Fruit fly (Drosophila melanogaster) whole organism, embryonic: ENCODE data around the gene CG5447.

Source experiments
- Bdp1 ChIP-seq: fragments of 200-800 bp; sonication (Bioruptor generic); optimal IDR thresholded peaks from 3 replicates; lab custom pipeline; 2016; ENCODE audit warnings: missing biosample characterization, missing genetic modification characterization
- CG11504 ChIP-seq: fragments of 200-800 bp; sonication (Bioruptor generic); optimal IDR thresholded peaks from 3 replicates; lab custom pipeline; 2019; ENCODE audit warnings: missing biosample characterization, mild to moderate bottlenecking, missing genetic modification characterization, moderate library complexity
- CG11723 ChIP-seq: fragments of 200-800 bp; sonication (Bioruptor generic); optimal IDR thresholded peaks from 2 replicates; lab custom pipeline; 2017; ENCODE audit warnings: missing biosample characterization, mild to moderate bottlenecking, missing genetic modification characterization
- CG1602 ChIP-seq: fragments of 200-800 bp; sonication (Bioruptor generic); optimal IDR thresholded peaks from 3 replicates; lab custom pipeline; 2016; ENCODE audit warnings: missing biosample characterization, missing genetic modification characterization
- CG16779 ChIP-seq: fragments of 200-800 bp; sonication (Bioruptor generic); IDR thresholded peaks from 2 replicates; pipeline ENCODE4 v1.3.6; 2022; ENCODE audit warnings: missing biosample characterization, missing genetic modification characterization
- CG2120 ChIP-seq: fragments of 200-800 bp; sonication (Bioruptor generic); optimal IDR thresholded peaks from 3 replicates; lab custom pipeline; 2016; ENCODE audit warnings: missing biosample characterization, missing genetic modification characterization
- CG2889 ChIP-seq: fragments of 200-800 bp; sonication (Bioruptor generic); IDR thresholded peaks from 3 replicates; pipeline ENCODE4 v1.3.6; 2022; ENCODE audit warnings: missing biosample characterization, missing genetic modification characterization
- CG30403 ChIP-seq: fragments of 200-800 bp; sonication (Bioruptor generic); optimal IDR thresholded peaks from 3 replicates; lab custom pipeline; 2016; ENCODE audit warnings: missing biosample characterization, missing genetic modification characterization
- CG3163 ChIP-seq: fragments of 200-800 bp; sonication (Bioruptor generic); optimal IDR thresholded peaks from 3 replicates; lab custom pipeline; 2016; ENCODE audit warnings: missing biosample characterization, missing genetic modification characterization
- CG3847 ChIP-seq: fragments of 200-800 bp; sonication (Bioruptor generic); IDR thresholded peaks from 2 replicates; pipeline ENCODE4 v1.3.6; 2022; ENCODE audit warnings: missing biosample characterization, missing genetic modification characterization
- CG4328 ChIP-seq: fragments of 200-800 bp; sonication (Bioruptor generic); optimal IDR thresholded peaks from 3 replicates; lab custom pipeline; 2017; ENCODE audit warnings: missing biosample characterization, missing genetic modification reagents, missing genetic modification characterization
- CG4820 ChIP-seq: fragments of 200-800 bp; sonication (Bioruptor generic); optimal IDR thresholded peaks from 3 replicates; lab custom pipeline; 2016; ENCODE audit warnings: missing biosample characterization, missing genetic modification characterization
- CG7839 ChIP-seq: fragments of 200-800 bp; sonication (Bioruptor generic); optimal IDR thresholded peaks from 3 replicates; lab custom pipeline; 2018; ENCODE audit warnings: missing biosample characterization, mild to moderate bottlenecking, missing genetic modification characterization, moderate library complexity
- CG8089 ChIP-seq: fragments of 200-800 bp; sonication (Bioruptor generic); optimal IDR thresholded peaks from 3 replicates; lab custom pipeline; 2016; ENCODE audit warnings: missing biosample characterization, missing genetic modification characterization
- CG8765 ChIP-seq: fragments of 200-800 bp; sonication (Bioruptor generic); IDR thresholded peaks from 2 replicates; pipeline ENCODE4 v1.3.6; 2022; ENCODE audit warnings: missing biosample characterization, missing genetic modification characterization
- E2f1 ChIP-seq: fragments of 200-800 bp; sonication (Bioruptor generic); IDR thresholded peaks from 2 replicates; pipeline ENCODE4 v1.3.6; 2022; ENCODE audit warnings: missing biosample characterization, missing genetic modification characterization
- Eip74EF ChIP-seq, 2 experiments: fragments of 200-800 bp in 1 of 2; fragments of >200 bp in 1 of 2; sonication (Bioruptor generic) in 1 of 2; optimal IDR thresholded peaks; 2 replicates each; lab custom pipeline; 2017 to 2019; ENCODE audit warnings: missing biosample characterization in 2 of 2, missing genetic modification characterization in 2 of 2, mild to moderate bottlenecking in 1 of 2, moderate library complexity in 1 of 2
- Fer1 ChIP-seq: fragments of 200-800 bp; sonication (Bioruptor generic); optimal IDR thresholded peaks from 2 replicates; lab custom pipeline; 2017; ENCODE audit warnings: missing biosample characterization, mild to moderate bottlenecking, missing genetic modification characterization
- HLH54F ChIP-seq: fragments of 200-800 bp; sonication (Bioruptor generic); optimal IDR thresholded peaks from 3 replicates; lab custom pipeline; 2016; ENCODE audit warnings: missing biosample characterization, missing genetic modification characterization
- NfI ChIP-seq: fragments of 200-800 bp; sonication (Bioruptor generic); optimal IDR thresholded peaks from 3 replicates; lab custom pipeline; 2018; ENCODE audit warnings: missing biosample characterization, mild to moderate bottlenecking, missing genetic modification characterization, moderate library complexity
- Trl ChIP-seq, 3 experiments: fragments of >200 bp in 2 of 3; fragments of 200-800 bp in 1 of 3; sonication (Bioruptor generic) in 1 of 3; optimal IDR thresholded peaks; 2 replicates in 1 of 3; 3 replicates in 2 of 3; lab custom pipeline; 2016 to 2017; ENCODE audit warnings: missing biosample characterization in 1 of 3, missing genetic modification characterization in 1 of 3
- Xrp1 ChIP-seq: fragments of 200-800 bp; sonication (Bioruptor generic); IDR thresholded peaks from 2 replicates; pipeline ENCODE4 v1.3.6; 2022; ENCODE audit warnings: missing biosample characterization, missing genetic modification characterization
- cg ChIP-seq: fragments of 200-800 bp; sonication (Bioruptor generic); optimal IDR thresholded peaks from 3 replicates; lab custom pipeline; 2019; ENCODE audit warnings: missing biosample characterization, mild to moderate bottlenecking, missing genetic modification characterization, moderate library complexity
- chinmo ChIP-seq: fragments of 200-800 bp; sonication (Bioruptor generic); IDR thresholded peaks from 4 replicates; pipeline ENCODE4 v1.3.6; 2022; ENCODE audit warnings: missing biosample characterization, missing genetic modification characterization; ENCODE audit not compliant: partially characterized antibody
- cwo ChIP-seq: fragments of 200-800 bp; sonication (Bioruptor generic); optimal IDR thresholded peaks from 3 replicates; lab custom pipeline; 2017; ENCODE audit warnings: missing biosample characterization, missing genetic modification characterization, mild to moderate bottlenecking, moderate library complexity, missing genetic modification reagents
- da ChIP-seq: fragments of 200-800 bp; sonication (Bioruptor generic); optimal IDR thresholded peaks from 2 replicates; lab custom pipeline; 2016; ENCODE audit warnings: missing biosample characterization, missing genetic modification characterization
- dm ChIP-seq: fragments of 200-800 bp; sonication (Bioruptor generic); optimal IDR thresholded peaks from 3 replicates; lab custom pipeline; 2016; ENCODE audit warnings: missing biosample characterization, missing genetic modification characterization
- dpn ChIP-seq, 2 experiments: fragments of 200-800 bp; sonication (Bioruptor generic); optimal IDR thresholded peaks; 3 replicates each; lab custom pipeline; 2016; ENCODE audit warnings: missing biosample characterization in 2 of 2, missing genetic modification characterization in 2 of 2
- eve ChIP-seq, 2 experiments: fragments of >200 bp; optimal IDR thresholded peaks; 2 replicates each; lab custom pipeline; 2017; ENCODE audit warnings: missing biosample characterization in 2 of 2, missing genetic modification characterization in 2 of 2
- gcm ChIP-seq: fragments of 200-800 bp; sonication (Bioruptor generic); optimal IDR thresholded peaks from 2 replicates; lab custom pipeline; 2019; ENCODE audit warnings: missing biosample characterization, mild to moderate bottlenecking, missing genetic modification characterization, moderate library complexity
- gfzf ChIP-seq: fragments of 200-800 bp; sonication (Bioruptor generic); optimal IDR thresholded peaks from 2 replicates; lab custom pipeline; 2016; ENCODE audit warnings: missing biosample characterization, mild to moderate bottlenecking, missing genetic modification characterization, moderate library complexity
- hkb ChIP-seq, 2 experiments: fragments of 200-800 bp in 1 of 2; fragments of >200 bp in 1 of 2; sonication (Bioruptor generic) in 1 of 2; IDR thresholded peaks in 1 of 2; optimal IDR thresholded peaks in 1 of 2; 2 replicates each; pipeline versions ENCODE4 v1.3.6 to Lab custom; 2017 to 2022; ENCODE audit warnings: missing biosample characterization in 1 of 2, missing genetic modification characterization in 1 of 2
- inv ChIP-seq: fragments of 200-800 bp; sonication (Bioruptor generic); IDR thresholded peaks from 2 replicates; pipeline ENCODE4 v1.3.6; 2022; ENCODE audit warnings: missing biosample characterization, missing genetic modification characterization; ENCODE audit not compliant: partially characterized antibody
- jumu ChIP-seq: fragments of 200-800 bp; sonication (Bioruptor generic); optimal IDR thresholded peaks from 3 replicates; lab custom pipeline; 2016; ENCODE audit warnings: missing biosample characterization, missing genetic modification characterization
- klu ChIP-seq: fragments of 200-800 bp; sonication (Bioruptor generic); IDR thresholded peaks from 2 replicates; pipeline ENCODE4 v1.3.6; 2022; ENCODE audit warnings: missing biosample characterization, missing genetic modification characterization
- nerfin-2 ChIP-seq: fragments of 200-800 bp; sonication (Bioruptor generic); IDR thresholded peaks from 2 replicates; pipeline ENCODE4 v1.3.6; 2022; ENCODE audit warnings: missing biosample characterization, missing genetic modification characterization; ENCODE audit not compliant: partially characterized antibody
- nmo ChIP-seq: fragments of 200-800 bp; sonication (Bioruptor generic); optimal IDR thresholded peaks from 2 replicates; lab custom pipeline; 2018; ENCODE audit warnings: missing biosample characterization, mild to moderate bottlenecking, missing genetic modification characterization, moderate library complexity
- oc ChIP-seq: fragments of 200-800 bp; sonication (Bioruptor generic); optimal IDR thresholded peaks from 2 replicates; lab custom pipeline; 2018; ENCODE audit warnings: missing biosample characterization, mild to moderate bottlenecking, missing genetic modification characterization, moderate library complexity
- onecut ChIP-seq: fragments of 200-800 bp; sonication (Bioruptor generic); IDR thresholded peaks from 2 replicates; pipeline ENCODE4 v1.3.6; 2022; ENCODE audit warnings: missing biosample characterization, missing genetic modification characterization
- sens-2 ChIP-seq: fragments of 200-800 bp; sonication (Bioruptor generic); IDR thresholded peaks from 2 replicates; pipeline ENCODE4 v1.3.6; 2022; ENCODE audit warnings: missing biosample characterization, missing genetic modification characterization
- shn ChIP-seq: fragments of 200-800 bp; sonication (Bioruptor generic); optimal IDR thresholded peaks from 3 replicates; lab custom pipeline; 2016; ENCODE audit warnings: missing biosample characterization, missing genetic modification characterization
- sug ChIP-seq: fragments of 200-800 bp; optimal IDR thresholded peaks from 2 replicates; lab custom pipeline; 2019; ENCODE audit warnings: missing biosample characterization, mild to moderate bottlenecking, missing genetic modification characterization, moderate library complexity
- tll ChIP-seq, 2 experiments: fragments of 200-800 bp in 1 of 2; fragments of >200 bp in 1 of 2; sonication (Bioruptor generic) in 1 of 2; optimal IDR thresholded peaks; 2 replicates each; lab custom pipeline; 2017 to 2019; ENCODE audit warnings: missing biosample characterization in 2 of 2, missing genetic modification characterization in 2 of 2, mild to moderate bottlenecking in 1 of 2, moderate library complexity in 1 of 2
- tx ChIP-seq: fragments of 200-800 bp; sonication (Bioruptor generic); optimal IDR thresholded peaks from 2 replicates; lab custom pipeline; 2016; ENCODE audit warnings: missing biosample characterization, missing genetic modification characterization
- unc-4 ChIP-seq: fragments of 200-800 bp; sonication (Bioruptor generic); IDR thresholded peaks from 2 replicates; pipeline ENCODE4 v1.3.6; 2022; ENCODE audit warnings: missing biosample characterization, missing genetic modification characterization; ENCODE audit not compliant: partially characterized antibody
- unpg ChIP-seq: fragments of 200-800 bp; sonication (Bioruptor generic); optimal IDR thresholded peaks from 3 replicates; lab custom pipeline; 2018; ENCODE audit warnings: missing biosample characterization, mild to moderate bottlenecking, missing genetic modification characterization, moderate library complexity
- usp ChIP-seq: fragments of >200 bp; optimal IDR thresholded peaks from 2 replicates; lab custom pipeline; 2017; ENCODE audit warnings: missing biosample characterization, missing genetic modification characterization
- wdn ChIP-seq: fragments of 200-800 bp; sonication (Bioruptor generic); IDR thresholded peaks from 2 replicates; pipeline ENCODE4 v1.3.6; 2022; ENCODE audit warnings: missing biosample characterization, missing genetic modification characterization

CG5447 gene

dm6 chr3R:26462173-26462959, 10.0 kb downstream of the CG5447 start (continued):
- no peak for TF ChIP-seq da
- TF ChIP-seq sens-2 (GFP tag; lab: Robert Waterston, UW) = no peak
- peak in 1 of 2 experiments; percentile 4 for TF ChIP-seq Eip74EF (GFP tag; optimal IDR thresholded peaks at IDR 0.05; lab: Kevin White, UChicago)
- TF ChIP-seq nerfin-2 (GFP tag; lab: Robert Waterston, UW) = no peak
- no peak for TF ChIP-seq NfI
- TF ChIP-seq eve (GFP tag; optimal IDR thresholded peaks at IDR 0.05; lab: Kevin White, UChicago) = no peak
- no peak for TF ChIP-seq usp (GFP tag; lab: Kevin White, UChicago)
- TF ChIP-seq wdn (GFP tag; lab: Robert Waterston, UW) = no peak
- TF ChIP-seq CG8089 (GFP tag; lab: Kevin White, UChicago) = no peak
- TF ChIP-seq Bdp1 (GFP tag; lab: Kevin White, UChicago) = no peak
- TF ChIP-seq E2f1 (GFP tag; lab: Robert Waterston, UW) = peak; percentile 36
- peak; percentile 45 for TF ChIP-seq Fer1 (GFP tag; lab: Kevin White, UChicago)
- peak; percentile 17 for TF ChIP-seq CG2120 (GFP tag; lab: Kevin White, UChicago)
- TF ChIP-seq gfzf (GFP tag; lab: Kevin White, UChicago) = no peak
- no peak for TF ChIP-seq CG3847 (GFP tag; lab: Robert Waterston, UW)
- TF ChIP-seq tx (GFP tag; lab: Kevin White, UChicago) = peak; percentile 13
- no peak for TF ChIP-seq gcm
- TF ChIP-seq CG2889 = no peak
- peak; percentile 81 for TF ChIP-seq klu (GFP tag; lab: Robert Waterston, UW)
- 0 out of 2 replicates have a peak, but pooled peaks have one; percentile 10 for TF ChIP-seq unc-4 (GFP tag; lab: Robert Waterston, UW)
- 0 out of 2 replicates have a peak, but pooled peaks have one; percentile 48 for TF ChIP-seq CG16779
- TF ChIP-seq onecut (GFP tag; lab: Robert Waterston, UW) = no peak
- no peak for TF ChIP-seq jumu
- no peak for TF ChIP-seq dm (GFP tag; lab: Kevin White, UChicago)
- peak; percentile 75 for TF ChIP-seq cwo
- no peak for TF ChIP-seq CG3163
- no peak for TF ChIP-seq inv (GFP tag; lab: Robert Waterston, UW)
- no peak for TF ChIP-seq hkb (optimal IDR thresholded peaks at IDR 0.05; lab: Kevin White, UChicago)
- peak; percentile 44; the same call in 1 of the 2 replicates for TF ChIP-seq hkb (GFP tag; IDR thresholded peaks at IDR 0.05; lab: Robert Waterston, UW)
- TF ChIP-seq CG30403 (GFP tag; lab: Kevin White, UChicago) = peak; percentile 22
- peak; percentile 25 for TF ChIP-seq nmo (GFP tag; lab: Kevin White, UChicago)
- TF ChIP-seq CG4328 (GFP tag; lab: Kevin White, UChicago) = peak; percentile 6
- TF ChIP-seq CG1602 = no peak
- TF ChIP-seq Trl (optimal IDR thresholded peaks at IDR 0.05; lab: Kevin White, UChicago) = peak; percentile 83 to 84
- TF ChIP-seq Trl (GFP tag; optimal IDR thresholded peaks at IDR 0.05; lab: Kevin White, UChicago) = no peak
- peak in 1 of 2 experiments; percentile 22 for TF ChIP-seq dpn (GFP tag; optimal IDR thresholded peaks at IDR 0.05; lab: Kevin White, UChicago)
- peak; percentile 33 for TF ChIP-seq CG7839
- TF ChIP-seq CG11504 (tag; lab: Kevin White, UChicago) = peak; percentile 67
- no peak for TF ChIP-seq CG8765 (GFP tag; lab: Robert Waterston, UW)
- TF ChIP-seq shn (GFP tag; lab: Kevin White, UChicago) = no peak
- no peak for TF ChIP-seq sug
- no peak for TF ChIP-seq tll (GFP tag; optimal IDR thresholded peaks at IDR 0.05; lab: Kevin White, UChicago)
- peak; percentile 79; the same call in 2 of the 4 replicates for TF ChIP-seq chinmo (GFP tag; lab: Robert Waterston, UW)
- TF ChIP-seq HLH54F = no peak
- TF ChIP-seq CG11723 (GFP tag; lab: Kevin White, UChicago) = no peak
- peak; percentile 12 for TF ChIP-seq cg (GFP tag; lab: Kevin White, UChicago)
- no peak for TF ChIP-seq Xrp1
- TF ChIP-seq oc (tag; lab: Kevin White, UChicago) = peak; percentile 3
- TF ChIP-seq CG4820 (GFP tag; lab: Kevin White, UChicago) = peak; percentile 15
- peak; percentile 37 for TF ChIP-seq unpg (GFP tag; lab: Kevin White, UChicago)
